Fruit fly (Drosophila melanogaster) whole organism, prepupa: ENCODE data around the gene CG32651.

Experiments used
- CG1621 ChIP-seq: fragments of 200-800 bp; sonication (Bioruptor generic); optimal IDR thresholded peaks from 3 replicates; lab custom pipeline; 2018; ENCODE audit warnings: missing biosample characterization, mild to moderate bottlenecking, missing genetic modification characterization
- Eip75B ChIP-seq: fragments of 200-800 bp; sonication (Bioruptor generic); optimal IDR thresholded peaks from 3 replicates; lab custom pipeline; 2016; ENCODE audit warnings: missing biosample characterization, missing genetic modification characterization
- Sox102F ChIP-seq: fragments of 200-800 bp; sonication (Bioruptor generic); optimal IDR thresholded peaks from 2 replicates; lab custom pipeline; 2016; ENCODE audit warnings: missing biosample characterization, mild to moderate bottlenecking, missing genetic modification characterization
- Sox14 ChIP-seq: fragments of 200-800 bp; sonication (Bioruptor generic); optimal IDR thresholded peaks from 3 replicates; lab custom pipeline; 2016; ENCODE audit warnings: missing biosample characterization, missing genetic modification characterization
- eg ChIP-seq: fragments of 200-800 bp; sonication (Bioruptor generic); IDR thresholded peaks from 3 replicates; pipeline ENCODE4 v1.3.6; 2022; ENCODE audit warnings: missing biosample characterization, missing genetic modification characterization
- net ChIP-seq: fragments of 200-800 bp; sonication (Bioruptor generic); optimal IDR thresholded peaks from 3 replicates; lab custom pipeline; 2016; ENCODE audit warnings: missing biosample characterization, missing genetic modification characterization
- salr ChIP-seq, 2 experiments: fragments of 200-800 bp; sonication (Bioruptor generic); optimal IDR thresholded peaks; 3 replicates each; lab custom pipeline; 2016 to 2018; ENCODE audit warnings: missing biosample characterization in 2 of 2, missing genetic modification characterization in 2 of 2, mild to moderate bottlenecking in 1 of 2

DNA sequence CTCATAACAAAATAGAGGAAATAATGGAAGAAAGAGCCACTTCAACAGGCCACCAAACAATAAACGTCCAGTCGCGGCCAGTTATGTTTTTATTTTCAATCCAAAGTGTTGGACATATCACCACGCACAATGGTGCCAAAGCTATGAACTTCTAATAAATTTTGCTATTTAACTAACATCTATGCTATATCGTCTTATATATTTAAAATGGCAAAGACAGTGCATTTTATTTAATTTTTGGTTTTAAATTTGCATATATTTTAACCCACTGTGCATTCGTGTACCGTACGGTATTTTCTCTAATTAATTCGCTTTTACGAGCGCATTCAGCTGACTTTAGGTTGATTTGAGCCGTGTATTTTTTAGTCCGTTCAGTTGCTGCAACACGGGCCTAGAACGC lies 46.1 kb upstream of the CG32651 start, which contains the start of gene CG15927:
- no peak for TF ChIP-seq Sox14 (GFP tag; lab: Kevin White, UChicago)
- TF ChIP-seq salr (GFP tag; optimal IDR thresholded peaks at IDR 0.05; lab: Kevin White, UChicago), result no peak
- no peak for TF ChIP-seq Eip75B (GFP tag; lab: Kevin White, UChicago)
- TF ChIP-seq net (GFP tag; lab: Kevin White, UChicago), result no peak
- no peak for TF ChIP-seq Sox102F (GFP tag; lab: Kevin White, UChicago)
- peak; percentile 46; the same call in 2 of the 3 replicates for TF ChIP-seq eg (GFP tag; lab: Robert Waterston, UW)
- no peak for TF ChIP-seq CG1621 (tag; lab: Kevin White, UChicago)
